Fruit fly (Drosophila melanogaster) whole organism, embryonic: Measurements from ENCODE around the gene CG13408.
A peak's percentile ranks its signal among the peaks of the same experiment; 100 is the strongest.

Source experiments
- Awh ChIP-seq: fragments of 200-800 bp; sonication (Bioruptor generic); IDR thresholded peaks from 2 replicates; pipeline ENCODE4, ENCODE4 v1.3.6; 2022; ENCODE audit warnings: missing biosample characterization, missing genetic modification characterization
- Bgb ChIP-seq: fragments of 200-800 bp; sonication (Bioruptor generic); IDR thresholded peaks from 2 replicates; pipeline ENCODE4 v1.3.6; 2022; ENCODE audit warnings: missing biosample characterization, missing genetic modification characterization; ENCODE audit not compliant: partially characterized antibody
- CG11247 ChIP-seq: fragments of 200-800 bp; sonication (Bioruptor generic); IDR thresholded peaks from 2 replicates; pipeline ENCODE4 v1.3.6; 2022; ENCODE audit warnings: missing biosample characterization, missing genetic modification characterization
- CG11504 ChIP-seq: fragments of 200-800 bp; sonication (Bioruptor generic); optimal IDR thresholded peaks from 3 replicates; lab custom pipeline; 2019; ENCODE audit warnings: missing biosample characterization, mild to moderate bottlenecking, missing genetic modification characterization, moderate library complexity
- CG12391 ChIP-seq: fragments of 200-800 bp; sonication (Bioruptor generic); optimal IDR thresholded peaks from 3 replicates; lab custom pipeline; 2018; ENCODE audit warnings: missing biosample characterization, mild to moderate bottlenecking, missing genetic modification characterization, moderate library complexity
- CG13296 ChIP-seq: fragments of 200-800 bp; sonication (Bioruptor generic); optimal IDR thresholded peaks from 3 replicates; lab custom pipeline; 2018; ENCODE audit warnings: missing biosample characterization, mild to moderate bottlenecking, missing genetic modification characterization
- CG13775 ChIP-seq: fragments of 200-800 bp; sonication (Bioruptor generic); optimal IDR thresholded peaks from 3 replicates; lab custom pipeline; 2017; ENCODE audit warnings: missing biosample characterization, mild to moderate bottlenecking, missing genetic modification characterization
- CG15696 ChIP-seq: fragments of 200-800 bp; sonication (Bioruptor generic); optimal IDR thresholded peaks from 2 replicates; lab custom pipeline; 2019; ENCODE audit warnings: missing biosample characterization, mild to moderate bottlenecking, missing genetic modification characterization, moderate library complexity
- CG1603 ChIP-seq: fragments of 200-800 bp; sonication (Bioruptor generic); optimal IDR thresholded peaks from 2 replicates; lab custom pipeline; 2019; ENCODE audit warnings: missing biosample characterization, mild to moderate bottlenecking, missing genetic modification characterization, moderate library complexity
- CG16779 ChIP-seq: fragments of 200-800 bp; sonication (Bioruptor generic); IDR thresholded peaks from 2 replicates; pipeline ENCODE4 v1.3.6; 2022; ENCODE audit warnings: missing biosample characterization, missing genetic modification characterization
- CG16863 ChIP-seq: fragments of 200-800 bp; sonication (Bioruptor generic); optimal IDR thresholded peaks from 3 replicates; lab custom pipeline; 2016; ENCODE audit warnings: missing biosample characterization, missing genetic modification characterization
- CG17385 ChIP-seq: fragments of 200-800 bp; sonication (Bioruptor generic); optimal IDR thresholded peaks from 3 replicates; lab custom pipeline; 2018; ENCODE audit warnings: missing biosample characterization, mild to moderate bottlenecking, missing genetic modification characterization
- CG3281 ChIP-seq: fragments of 200-800 bp; sonication (Bioruptor generic); optimal IDR thresholded peaks from 3 replicates; lab custom pipeline; 2017; ENCODE audit warnings: missing biosample characterization, mild to moderate bottlenecking, missing genetic modification characterization
- CG33557 ChIP-seq: fragments of 200-800 bp; sonication (Bioruptor generic); optimal IDR thresholded peaks from 2 replicates; lab custom pipeline; 2019; ENCODE audit warnings: missing biosample characterization, mild to moderate bottlenecking, missing genetic modification characterization, moderate library complexity
- CG3407 ChIP-seq: fragments of 200-800 bp; sonication (Bioruptor generic); optimal IDR thresholded peaks from 2 replicates; lab custom pipeline; 2018; ENCODE audit warnings: missing biosample characterization, mild to moderate bottlenecking, missing genetic modification characterization
- CG34224 ChIP-seq: fragments of 200-800 bp; sonication (Bioruptor generic); IDR thresholded peaks from 3 replicates; pipeline ENCODE4 v1.3.6; 2022; ENCODE audit warnings: missing biosample characterization, missing genetic modification characterization; ENCODE audit not compliant: partially characterized antibody
- CG7556 ChIP-seq: fragments of 200-800 bp; sonication (Bioruptor generic); optimal IDR thresholded peaks from 2 replicates; lab custom pipeline; 2017; ENCODE audit warnings: missing biosample characterization, mild to moderate bottlenecking, missing genetic modification characterization
- CG8388 ChIP-seq: fragments of 200-800 bp; sonication (Bioruptor generic); optimal IDR thresholded peaks from 2 replicates; lab custom pipeline; 2019; ENCODE audit warnings: missing biosample characterization, mild to moderate bottlenecking, missing genetic modification characterization, moderate library complexity
- CG8924 ChIP-seq: fragments of 200-800 bp; optimal IDR thresholded peaks from 3 replicates; lab custom pipeline; 2019; ENCODE audit warnings: missing biosample characterization, mild to moderate bottlenecking, missing genetic modification characterization, moderate library complexity
- CG9932 ChIP-seq: fragments of 200-800 bp; sonication (Bioruptor generic); IDR thresholded peaks from 2 replicates; pipeline ENCODE4 v1.3.6; 2022; ENCODE audit warnings: missing biosample characterization, missing genetic modification characterization
- CTCF ChIP-seq: fragments of 200-800 bp; sonication (Bioruptor generic); optimal IDR thresholded peaks from 2 replicates; lab custom pipeline; 2017; ENCODE audit warnings: missing biosample characterization, mild to moderate bottlenecking, missing genetic modification characterization, moderate library complexity
- Dip2 ChIP-seq: fragments of 200-800 bp; sonication (Bioruptor generic); IDR thresholded peaks from 2 replicates; pipeline ENCODE4 v1.3.6; 2022; ENCODE audit warnings: missing biosample characterization, missing genetic modification characterization
- Doc3 ChIP-seq: fragments of 200-800 bp; sonication (Bioruptor generic); IDR thresholded peaks from 3 replicates; pipeline ENCODE4 v1.3.6; 2022; ENCODE audit warnings: missing biosample characterization, missing genetic modification characterization; ENCODE audit not compliant: partially characterized antibody
- Lpt ChIP-seq: fragments of >200 bp; optimal IDR thresholded peaks from 2 replicates; lab custom pipeline; 2018; ENCODE audit warnings: missing biosample characterization, missing genetic modification characterization
- MESR4 ChIP-seq: fragments of 200-800 bp; sonication (Bioruptor generic); optimal IDR thresholded peaks from 2 replicates; lab custom pipeline; 2018; ENCODE audit warnings: missing biosample characterization, mild to moderate bottlenecking, missing genetic modification characterization, moderate library complexity
- Max ChIP-seq: fragments of 200-800 bp; sonication (Bioruptor generic); optimal IDR thresholded peaks from 2 replicates; lab custom pipeline; 2016; ENCODE audit warnings: missing biosample characterization, mild to moderate bottlenecking, missing genetic modification characterization
- Med ChIP-seq: fragments of 200-800 bp; sonication (Bioruptor generic); peaks from one replicate; lab custom pipeline; 2016; ENCODE audit warnings: missing biosample characterization, missing genetic modification characterization, mild to moderate bottlenecking, inconsistent platforms, moderate library complexity
- Ptx1 ChIP-seq: fragments of 200-800 bp; sonication (Bioruptor generic); IDR thresholded peaks from 2 replicates; pipeline ENCODE4 v1.3.6; 2022; ENCODE audit warnings: missing biosample characterization, missing genetic modification characterization
- Spps ChIP-seq: fragments of 200-800 bp; sonication (Bioruptor generic); optimal IDR thresholded peaks from 2 replicates; lab custom pipeline; 2018; ENCODE audit warnings: missing biosample characterization, mild to moderate bottlenecking, missing genetic modification characterization
- Stat92E ChIP-seq, 3 experiments: fragments of >200 bp in 2 of 3; fragments of 200-800 bp in 1 of 3; sonication (Bioruptor generic) in 1 of 3; optimal IDR thresholded peaks; 2 replicates each; lab custom pipeline; 2017 to 2019; ENCODE audit warnings: missing biosample characterization in 3 of 3, missing genetic modification characterization in 3 of 3, mild to moderate bottlenecking in 1 of 3, moderate library complexity in 1 of 3
- abd-A ChIP-seq: fragments of 200-800 bp; sonication (Bioruptor generic); optimal IDR thresholded peaks from 3 replicates; lab custom pipeline; 2019; ENCODE audit warnings: missing biosample characterization, mild to moderate bottlenecking, missing genetic modification characterization, moderate library complexity
- btn ChIP-seq: fragments of 200-800 bp; sonication (Bioruptor generic); optimal IDR thresholded peaks from 2 replicates; lab custom pipeline; 2016; ENCODE audit warnings: missing biosample characterization, missing genetic modification characterization
- caup ChIP-seq: fragments of 200-800 bp; sonication (Bioruptor generic); optimal IDR thresholded peaks from 3 replicates; lab custom pipeline; 2017; ENCODE audit warnings: missing biosample characterization, mild to moderate bottlenecking, missing genetic modification characterization, moderate library complexity; ENCODE audit not compliant: severe bottlenecking
- cg ChIP-seq: fragments of 200-800 bp; sonication (Bioruptor generic); optimal IDR thresholded peaks from 3 replicates; lab custom pipeline; 2019; ENCODE audit warnings: missing biosample characterization, mild to moderate bottlenecking, missing genetic modification characterization, moderate library complexity
- corto ChIP-seq: fragments of 200-800 bp; sonication (Bioruptor generic); optimal IDR thresholded peaks from 2 replicates; lab custom pipeline; 2016; ENCODE audit warnings: missing biosample characterization, mild to moderate bottlenecking, missing genetic modification characterization, moderate library complexity
- dmrt99B ChIP-seq: fragments of 200-800 bp; sonication (Bioruptor generic); optimal IDR thresholded peaks from 2 replicates; lab custom pipeline; 2018; ENCODE audit warnings: missing biosample characterization, mild to moderate bottlenecking, missing genetic modification characterization, moderate library complexity
- gcm2 ChIP-seq: fragments of 200-800 bp; sonication (Bioruptor generic); optimal IDR thresholded peaks from 2 replicates; lab custom pipeline; 2016; ENCODE audit warnings: missing biosample characterization, missing genetic modification characterization
- hbn ChIP-seq: fragments of 200-800 bp; sonication (Bioruptor generic); IDR thresholded peaks from 2 replicates; pipeline ENCODE4 v1.3.6; 2022; ENCODE audit warnings: missing biosample characterization, missing genetic modification characterization; ENCODE audit not compliant: partially characterized antibody
- her ChIP-seq: fragments of 200-800 bp; sonication (Bioruptor generic); optimal IDR thresholded peaks from 2 replicates; lab custom pipeline; 2016; ENCODE audit warnings: missing biosample characterization, missing genetic modification characterization
- insv ChIP-seq, 2 experiments: fragments of 200-800 bp; sonication (Bioruptor generic); optimal IDR thresholded peaks; 3 replicates each; lab custom pipeline; 2016 to 2018; ENCODE audit warnings: missing biosample characterization in 2 of 2, missing genetic modification characterization in 2 of 2
- ken ChIP-seq: fragments of 200-800 bp; sonication (Bioruptor generic); IDR thresholded peaks from 3 replicates; pipeline ENCODE4 v1.3.6; 2022; ENCODE audit warnings: missing biosample characterization, missing genetic modification characterization
- mld ChIP-seq: fragments of 200-800 bp; sonication (Bioruptor generic); IDR thresholded peaks from 3 replicates; pipeline ENCODE4 v1.3.6; 2022; ENCODE audit warnings: missing biosample characterization, missing genetic modification characterization; ENCODE audit not compliant: partially characterized antibody
- pfk ChIP-seq: fragments of 200-800 bp; sonication (Bioruptor generic); optimal IDR thresholded peaks from 2 replicates; lab custom pipeline; 2018; ENCODE audit warnings: missing biosample characterization, mild to moderate bottlenecking, missing genetic modification characterization, moderate library complexity
- pum ChIP-seq: fragments of 200-800 bp; sonication (Bioruptor generic); optimal IDR thresholded peaks from 2 replicates; lab custom pipeline; 2016; ENCODE audit warnings: missing biosample characterization, missing genetic modification characterization
- pzg ChIP-seq: fragments of 200-800 bp; sonication (Bioruptor generic); optimal IDR thresholded peaks from 3 replicates; lab custom pipeline; 2018; ENCODE audit warnings: missing biosample characterization, mild to moderate bottlenecking, missing genetic modification characterization, moderate library complexity
- row ChIP-seq: fragments of 200-800 bp; sonication (Bioruptor generic); IDR thresholded peaks from 3 replicates; pipeline ENCODE4 v1.3.6; 2022; ENCODE audit warnings: missing biosample characterization, missing genetic modification characterization
- tio ChIP-seq: fragments of 200-800 bp; sonication (Bioruptor generic); optimal IDR thresholded peaks from 2 replicates; lab custom pipeline; 2017; ENCODE audit warnings: missing biosample characterization, missing genetic modification characterization, inconsistent platforms
- unc-4 ChIP-seq: fragments of 200-800 bp; sonication (Bioruptor generic); IDR thresholded peaks from 2 replicates; pipeline ENCODE4 v1.3.6; 2022; ENCODE audit warnings: missing biosample characterization, missing genetic modification characterization; ENCODE audit not compliant: partially characterized antibody
- zfh1 ChIP-seq: fragments of 200-800 bp; sonication (Bioruptor generic); IDR thresholded peaks from 3 replicates; pipeline ENCODE4 v1.3.6; 2022; ENCODE audit warnings: missing biosample characterization, missing genetic modification characterization

Gene CG13408

DNA sequence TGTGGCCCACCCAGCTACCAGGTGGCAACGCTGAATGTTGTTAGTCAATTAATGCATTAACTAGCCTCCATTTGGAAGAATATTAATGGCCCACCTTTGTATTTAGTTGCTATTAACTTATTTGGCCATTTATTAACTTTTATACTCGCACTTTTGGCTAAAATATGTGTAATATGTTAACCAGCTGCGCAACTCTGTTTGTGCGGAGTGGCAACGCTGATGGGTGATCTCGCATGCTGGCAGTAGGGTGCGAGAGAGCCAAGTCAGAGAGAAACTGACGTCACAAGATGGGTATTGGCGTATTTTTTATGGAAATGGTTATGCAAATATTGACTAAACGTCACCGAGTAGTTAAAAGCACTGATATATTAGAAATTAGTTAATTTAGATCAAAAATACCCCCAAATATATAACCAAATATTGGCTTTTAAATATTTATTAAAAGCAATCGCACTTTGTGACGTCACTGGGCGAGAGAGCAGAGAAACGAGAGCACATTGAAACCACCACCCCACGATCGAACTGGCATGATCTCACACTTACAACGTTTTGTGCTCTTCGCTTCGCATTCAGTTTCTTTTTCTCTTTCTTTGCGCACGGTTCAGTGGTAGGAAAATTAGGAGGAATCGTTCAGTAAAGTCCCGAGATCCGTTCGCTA is 38.4 kb upstream of the CG13408 start, which contains the start of gene how (continued):
- TF ChIP-seq CG16863 (no peak), zfh1 (GFP tag; lab: Robert Waterston, UW) (peak; percentile 41; the same call in 1 of the 3 replicates), ken (GFP tag; lab: Robert Waterston, UW) (no peak), Dip2 (no peak), dmrt99B (tag; lab: Kevin White, UChicago) (no peak), CG3281 (GFP tag; lab: Kevin White, UChicago) (peak; percentile 47), Max (GFP tag; lab: Kevin White, UChicago) (peak; percentile 26), abd-A (tag; lab: Kevin White, UChicago) (peak; percentile 33), unc-4 (GFP tag; lab: Robert Waterston, UW) (no peak), mld (no peak), CG11504 (tag; lab: Kevin White, UChicago) (peak; percentile 40), Med (GFP tag; lab: Kevin White, UChicago) (peak; percentile 84), Stat92E (GFP tag; optimal IDR thresholded peaks at IDR 0.05; lab: Kevin White, UChicago) (no peak), CG7556 (GFP tag; lab: Kevin White, UChicago) (peak; percentile 2), CG13296 (GFP tag; lab: Kevin White, UChicago) (peak; percentile 8), Lpt (GFP tag; lab: Kevin White, UChicago) (no peak), CG1603 (tag; lab: Kevin White, UChicago) (peak; percentile 78), cg (GFP tag; lab: Kevin White, UChicago) (no peak), Bgb (no peak), CG3407 (GFP tag; lab: Kevin White, UChicago) (no peak), gcm2 (GFP tag; lab: Kevin White, UChicago) (no peak), CG15696 (tag; lab: Kevin White, UChicago) (no peak), CTCF (GFP tag; lab: Kevin White, UChicago) (peak; percentile 29), Awh (GFP tag; lab: Robert Waterston, UW) (no peak), CG16779 (GFP tag; lab: Robert Waterston, UW) (no peak), CG8388 (GFP tag; lab: Kevin White, UChicago) (peak; percentile 8), row (GFP tag; lab: Robert Waterston, UW) (peak; percentile 96), CG11247 (GFP tag; lab: Robert Waterston, UW) (no peak), MESR4 (GFP tag; lab: Kevin White, UChicago) (no peak), Ptx1 (GFP tag; lab: Robert Waterston, UW) (peak; percentile 53), CG17385 (GFP tag; lab: Kevin White, UChicago) (peak; percentile 7), pzg (peak; percentile 69), CG12391 (no peak), CG33557 (GFP tag; lab: Kevin White, UChicago) (peak; percentile 43), CG34224 (GFP tag; lab: Robert Waterston, UW) (peak; percentile 48; the same call in 1 of the 3 replicates), insv (GFP tag; optimal IDR thresholded peaks at IDR 0.05; lab: Kevin White, UChicago) (peak in 1 of 2 experiments; percentile 5), caup (no peak), corto (GFP tag; lab: Kevin White, UChicago) (no peak), btn (no peak), CG9932 (GFP tag; lab: Robert Waterston, UW) (peak; percentile 39; the same call in 1 of the 2 replicates), her (GFP tag; lab: Kevin White, UChicago) (no peak), pfk (no peak), CG8924 (no peak), CG13775 (peak; percentile 11), Spps (tag; lab: Kevin White, UChicago) (peak; percentile 1), Doc3 (GFP tag; lab: Robert Waterston, UW) (no peak), hbn (GFP tag; lab: Robert Waterston, UW) (no peak), tio (no peak), pum (no peak)
